Worm (Caenorhabditis elegans): ENCODE results near the gene R05F9.7.

R05F9.7 gene

ce11 chrII:4851594-4852106 is 34.4 kb upstream of the R05F9.7 start, which contains the start of gene dnj-9 (continued):
- TF ChIP-seq ceh-24 (tag; optimal IDR thresholded peaks at IDR 0.05) (no peak), pat-9 (tag; optimal IDR thresholded peaks at IDR 0.05) (peak; percentile 37), nfya-1 (tag; optimal IDR thresholded peaks at IDR 0.05) (peak; percentile 78), unc-86 (tag; optimal IDR thresholded peaks at IDR 0.05) (peak; percentile 68), lin-11 (tag; optimal IDR thresholded peaks at IDR 0.05) (peak; percentile 57), ceh-22 (tag; optimal IDR thresholded peaks at IDR 0.05) (no peak), pha-2 (tag; optimal IDR thresholded peaks at IDR 0.05) (peak; percentile 44), ceh-30 (tag; optimal IDR thresholded peaks at IDR 0.05) (peak; percentile 73), rnt-1 (tag; optimal IDR thresholded peaks at IDR 0.05) (peak; percentile 38), ceh-34 (tag; optimal IDR thresholded peaks at IDR 0.05) (peak; percentile 83), sox-4 (tag; optimal IDR thresholded peaks at IDR 0.05) (peak; percentile 56), fax-1 (tag; optimal IDR thresholded peaks at IDR 0.05) (peak; percentile 1), ceh-14 (tag; optimal IDR thresholded peaks at IDR 0.05) (peak; percentile 72), mec-3 (tag; optimal IDR thresholded peaks at IDR 0.05; ENCODE audit: borderline replicate concordance) (no peak), ztf-16 (tag; optimal IDR thresholded peaks at IDR 0.05) (peak; percentile 32), tbx-2 (tag; optimal IDR thresholded peaks at IDR 0.05) (peak; percentile 70), elt-4 (tag; optimal IDR thresholded peaks at IDR 0.05) (no peak), K09A11.1 (tag; optimal IDR thresholded peaks at IDR 0.05; ENCODE audit: insufficient read depth) (peak; percentile 28), tbx-7 (tag; optimal IDR thresholded peaks at IDR 0.05) (no peak), dmd-4 (tag; optimal IDR thresholded peaks at IDR 0.05; ENCODE audit: borderline replicate concordance) (no peak), ttx-3 (tag; optimal IDR thresholded peaks at IDR 0.05) (peak; percentile 30), lim-6 (tag; optimal IDR thresholded peaks at IDR 0.05) (peak; percentile 5), eyg-1 (tag; optimal IDR thresholded peaks at IDR 0.05) (no peak), ref-2 (tag; optimal IDR thresholded peaks at IDR 0.05) (peak; percentile 28), ceh-31 (tag; optimal IDR thresholded peaks at IDR 0.05) (peak; percentile 60), ceh-45 (GFP tag; IDR thresholded peaks at IDR 0.05) (no peak), madf-2 (tag; optimal IDR thresholded peaks at IDR 0.05) (peak; percentile 26)

DNA sequence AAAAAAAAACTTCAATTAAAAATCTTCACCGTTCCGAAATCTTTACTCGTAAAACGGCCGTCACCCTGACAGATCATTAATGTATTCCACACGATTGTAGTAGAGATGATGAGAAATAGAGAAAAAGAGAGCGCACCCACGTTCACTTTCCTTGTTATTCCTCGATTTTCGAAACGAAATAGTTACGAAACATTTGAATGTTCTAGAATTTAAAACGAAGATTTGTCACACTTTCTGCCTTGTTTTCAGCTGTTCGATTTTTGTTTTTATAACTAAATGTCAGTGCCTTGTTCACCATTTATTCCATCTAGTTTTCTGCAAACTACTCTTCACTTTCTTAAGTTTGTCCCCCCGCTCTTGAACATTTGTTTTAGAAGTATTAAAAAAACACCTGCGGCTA is 31.3 kb upstream of the R05F9.7 start:
- TF ChIP-seq K09A11.1 (tag; optimal IDR thresholded peaks at IDR 0.05; ENCODE audit: insufficient read depth) (no peak), hlh-30 (tag; optimal IDR thresholded peaks at IDR 0.05; ENCODE audit: insufficient read depth) (no peak), ttx-3 (tag; optimal IDR thresholded peaks at IDR 0.05) (no peak), syd-9 (tag; optimal IDR thresholded peaks at IDR 0.05) (no peak), hlh-13 (GFP tag; optimal IDR thresholded peaks at IDR 0.05) (no peak)

ce11 chrII:4855489-4855888 is 30.6 kb upstream of the R05F9.7 start:
- peak; percentile 22 for TF ChIP-seq unc-42 (tag; optimal IDR thresholded peaks at IDR 0.05)
- no peak for TF ChIP-seq fkh-6 (tag; optimal IDR thresholded peaks at IDR 0.05)

DNA sequence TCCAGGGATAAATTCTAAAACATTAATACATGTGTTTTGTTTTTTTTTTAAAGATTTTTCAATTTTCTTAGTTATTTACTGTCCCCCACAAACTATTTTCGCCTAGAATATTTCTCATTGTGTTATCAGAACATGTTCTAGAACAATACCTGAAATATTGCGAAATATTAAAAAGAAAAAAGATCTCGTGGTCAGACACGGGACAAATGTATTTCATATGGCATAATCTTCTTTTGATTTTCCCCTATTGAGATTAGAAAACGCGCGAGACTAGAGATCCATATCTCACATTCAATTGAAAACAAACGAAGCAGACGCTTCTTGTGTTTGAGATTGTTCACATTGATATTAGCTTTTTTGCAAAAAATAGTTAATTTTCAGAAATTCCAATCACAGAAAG is 30.0 kb upstream of the R05F9.7 start:
- TF ChIP-seq C38D4.7 (GFP tag; optimal IDR thresholded peaks at IDR 0.05) (no peak), odd-2 (tag; optimal IDR thresholded peaks at IDR 0.05) (no peak), ama-1 (optimal IDR thresholded peaks at IDR 0.05) (no peak), nhr-11 (tag; optimal IDR thresholded peaks at IDR 0.05) (no peak), che-1 (tag; optimal IDR thresholded peaks at IDR 0.05) (no peak), ceh-45 (GFP tag; IDR thresholded peaks at IDR 0.05) (no peak), sdc-2 (tag; optimal IDR thresholded peaks at IDR 0.05) (no peak), dmd-4 (tag; optimal IDR thresholded peaks at IDR 0.05; ENCODE audit: borderline replicate concordance) (no peak), dve-1 (tag; optimal IDR thresholded peaks at IDR 0.05) (no peak), eyg-1 (tag; optimal IDR thresholded peaks at IDR 0.05) (no peak)
